Worm (Caenorhabditis elegans) whole organism, L2 larva: ENCODE measurements around the gene clc-11.

Source experiments
- C34F6.9 ChIP-seq: fragments of 150-350 bp; optimal IDR thresholded peaks from 2 replicates; lab custom pipeline; 2014; ENCODE audit warnings: missing biosample characterization, missing genetic modification characterization
- F13H6.1 ChIP-seq: sonication (generic microtip); optimal IDR thresholded peaks from 2 replicates; lab custom pipeline; 2016; ENCODE audit warnings: missing genetic modification characterization, missing compliant biosample characterization
- Y55F3AM.14 ChIP-seq: fragments of 200-800 bp; sonication (Bioruptor generic); optimal IDR thresholded peaks from 2 replicates; lab custom pipeline; 2018; ENCODE audit warnings: mild to moderate bottlenecking, missing genetic modification characterization, missing compliant biosample characterization
- ZK546.5 ChIP-seq: sonication (generic microtip); optimal IDR thresholded peaks from 2 replicates; lab custom pipeline; 2017; ENCODE audit warnings: missing biosample characterization, missing genetic modification characterization
- blmp-1 ChIP-seq: sonication (generic microtip); optimal IDR thresholded peaks from 2 replicates; lab custom pipeline; 2017; ENCODE audit warnings: missing genetic modification characterization, mild to moderate bottlenecking, missing compliant biosample characterization, antibody characterized with exemption, moderate library complexity; ENCODE audit not compliant: insufficient read depth
- ceh-16 ChIP-seq: fragments of 150-350 bp; optimal IDR thresholded peaks from 2 replicates; lab custom pipeline; 2014; ENCODE audit warnings: missing biosample characterization, missing genetic modification characterization
- elt-1 ChIP-seq: fragments of 150-350 bp; optimal IDR thresholded peaks from 2 replicates; lab custom pipeline; 2014; ENCODE audit warnings: missing biosample characterization, missing genetic modification characterization
- fos-1 ChIP-seq: fragments of 150-350 bp; optimal IDR thresholded peaks from 2 replicates; lab custom pipeline; 2014; ENCODE audit warnings: missing biosample characterization, missing genetic modification characterization
- gmeb-1 ChIP-seq: fragments of 150-350 bp; optimal IDR thresholded peaks from 2 replicates; lab custom pipeline; 2014; ENCODE audit warnings: missing biosample characterization, missing genetic modification characterization
- lin-39 ChIP-seq: fragments of 150-350 bp; optimal IDR thresholded peaks from 2 replicates; lab custom pipeline; 2014; ENCODE audit warnings: missing biosample characterization, missing genetic modification reagents, missing genetic modification characterization
- lsy-2 ChIP-seq, 2 experiments: fragments of 150-350 bp in 1 of 2; sonication (generic microtip) in 1 of 2; optimal IDR thresholded peaks; 2 replicates each; lab custom pipeline; 2014 to 2017; ENCODE audit warnings: missing biosample characterization in 2 of 2, missing genetic modification characterization in 2 of 2
- nhr-10 ChIP-seq: sonication (generic microtip); optimal IDR thresholded peaks from 2 replicates; lab custom pipeline; 2017; ENCODE audit warnings: missing biosample characterization, missing genetic modification characterization
- nhr-11 ChIP-seq: fragments of 150-350 bp; optimal IDR thresholded peaks from 2 replicates; lab custom pipeline; 2014; ENCODE audit warnings: missing biosample characterization, missing genetic modification characterization
- nhr-12 ChIP-seq: fragments of 150-350 bp; optimal IDR thresholded peaks from 2 replicates; lab custom pipeline; 2014; ENCODE audit warnings: missing biosample characterization, missing genetic modification characterization
- nhr-129 ChIP-seq: fragments of 150-350 bp; optimal IDR thresholded peaks from 2 replicates; lab custom pipeline; 2014; ENCODE audit warnings: missing biosample characterization, missing genetic modification characterization
- nhr-21 ChIP-seq: fragments of 150-350 bp; optimal IDR thresholded peaks from 2 replicates; lab custom pipeline; 2014; ENCODE audit warnings: missing biosample characterization, missing genetic modification characterization
- nhr-23 ChIP-seq: fragments of 150-350 bp; optimal IDR thresholded peaks from 2 replicates; lab custom pipeline; 2014; ENCODE audit warnings: missing biosample characterization, missing genetic modification reagents, missing genetic modification characterization
- nhr-25 ChIP-seq: fragments of 150-350 bp; sonication (generic microtip); optimal IDR thresholded peaks from 3 replicates; lab custom pipeline; 2014; ENCODE audit warnings: missing biosample characterization, missing genetic modification characterization
- nhr-6 ChIP-seq: fragments of 150-350 bp; optimal IDR thresholded peaks from 2 replicates; lab custom pipeline; 2014; ENCODE audit warnings: missing biosample characterization, missing genetic modification characterization
- nhr-77 ChIP-seq: fragments of 150-350 bp; optimal IDR thresholded peaks from 2 replicates; lab custom pipeline; 2014; ENCODE audit warnings: missing biosample characterization, missing genetic modification characterization
- peb-1 ChIP-seq: fragments of 150-350 bp; optimal IDR thresholded peaks from 2 replicates; lab custom pipeline; 2014; ENCODE audit warnings: missing biosample characterization, missing genetic modification characterization
- skn-1 ChIP-seq: sonication (generic microtip); optimal IDR thresholded peaks from 2 replicates; lab custom pipeline; 2017; ENCODE audit warnings: missing biosample characterization, missing genetic modification characterization
- sma-3 ChIP-seq: sonication (generic microtip); optimal IDR thresholded peaks from 2 replicates; lab custom pipeline; 2016; ENCODE audit warnings: missing genetic modification reagents, missing genetic modification characterization, missing compliant biosample characterization
- sma-9 ChIP-seq, 2 experiments: fragments of 150-350 bp in 1 of 2; sonication (generic microtip) in 1 of 2; optimal IDR thresholded peaks; 2 replicates each; lab custom pipeline; 2014 to 2016; ENCODE audit warnings: missing genetic modification characterization in 2 of 2, mild to moderate bottlenecking in 1 of 2, missing biosample characterization in 1 of 2, missing compliant biosample characterization in 1 of 2, missing genetic modification reagents in 1 of 2, moderate library complexity in 1 of 2
- snpc-4 ChIP-seq: fragments of 150-350 bp; optimal IDR thresholded peaks from 2 replicates; lab custom pipeline; 2014; ENCODE audit warnings: missing biosample characterization, missing genetic modification characterization
- unc-39 ChIP-seq: fragments of 150-350 bp; optimal IDR thresholded peaks from 2 replicates; lab custom pipeline; 2014; ENCODE audit warnings: missing biosample characterization, missing genetic modification characterization
- unc-55 ChIP-seq: fragments of 150-350 bp; sonication (generic microtip); optimal IDR thresholded peaks from 3 replicates; lab custom pipeline; 2014; ENCODE audit warnings: missing biosample characterization, missing genetic modification reagents, missing genetic modification characterization
- zag-1 ChIP-seq: fragments of 150-350 bp; optimal IDR thresholded peaks from 2 replicates; lab custom pipeline; 2014; ENCODE audit warnings: missing biosample characterization, missing genetic modification characterization
- ztf-11 ChIP-seq: sonication (generic microtip); optimal IDR thresholded peaks from 2 replicates; lab custom pipeline; 2017; ENCODE audit warnings: missing biosample characterization, missing genetic modification characterization
- ztf-4 ChIP-seq: fragments of 150-350 bp; optimal IDR thresholded peaks from 2 replicates; lab custom pipeline; 2014; ENCODE audit warnings: missing biosample characterization, missing genetic modification characterization

Gene clc-11

DNA sequence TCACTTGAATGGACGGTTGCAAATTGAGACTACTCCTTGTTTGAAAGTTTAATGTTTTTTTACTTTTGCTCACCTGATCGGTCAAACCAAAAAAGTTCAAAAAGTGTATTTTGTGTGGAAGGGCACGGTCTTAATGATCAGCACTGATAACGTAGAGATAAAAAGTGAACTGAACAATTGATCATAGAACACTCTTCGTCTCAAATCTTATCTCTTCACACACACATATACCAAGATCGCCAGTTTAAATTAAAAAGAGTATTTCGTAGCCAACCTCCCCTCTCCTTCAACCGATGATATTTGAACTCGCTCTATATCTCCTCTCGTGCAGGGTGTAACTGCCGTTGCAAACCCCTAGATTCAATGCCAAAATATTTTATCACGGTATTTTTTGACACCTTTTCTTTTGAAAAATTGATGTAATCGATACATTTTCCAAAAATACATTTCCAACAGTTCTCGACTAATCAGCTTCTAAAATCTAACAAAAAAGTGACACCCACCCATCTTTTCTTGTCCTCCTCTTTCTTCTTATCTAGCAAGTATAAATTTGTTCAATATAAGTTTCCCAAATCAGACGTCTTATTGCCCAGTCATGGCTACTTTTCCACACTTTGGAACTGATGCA, 39.2 kb downstream of the clc-11 start, which contains the start of gene cth-1:
Gene cth-1, plus strand, starts transcription at position 578 of the 628 bp plus-strand sequence.
- TF ChIP-seq fos-1 (tag; lab: Kevin White, UChicago) (peak; percentile 37), sma-9 (GFP tag; optimal IDR thresholded peaks at IDR 0.05; lab: Kevin White, UChicago) (peak; percentile 84), sma-9 (tag; optimal IDR thresholded peaks at IDR 0.05; lab: Kevin White, UChicago) (no peak), Y55F3AM.14 (GFP tag; lab: Kevin White, UChicago) (no peak)

DNA sequence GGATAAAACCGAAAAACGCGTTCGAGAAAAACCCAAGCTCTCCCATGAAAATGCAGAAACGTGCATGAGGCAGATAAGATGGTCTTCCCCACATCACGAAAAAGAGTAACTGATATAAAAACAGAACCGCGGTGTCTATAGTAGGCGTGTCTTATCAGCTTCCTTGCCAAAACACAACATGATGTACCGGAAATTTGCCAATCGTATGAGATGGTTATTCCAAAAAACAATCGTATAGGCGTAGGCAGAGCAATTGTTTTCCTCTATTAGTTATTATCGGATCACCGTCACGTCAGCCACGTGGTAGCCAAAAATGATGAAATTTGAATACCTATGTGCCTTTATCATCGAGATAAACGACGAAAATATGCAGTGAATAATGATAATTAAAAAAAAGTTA, 40.0 kb downstream of the clc-11 start, which contains the start of gene str-7:
Gene str-7, minus strand, starts transcription at position 101 of the 400 bp plus-strand sequence.
- TF ChIP-seq snpc-4 (tag; lab: Kevin White, UChicago) (no peak), fos-1 (tag; lab: Kevin White, UChicago) (no peak), nhr-12 (tag; lab: Kevin White, UChicago) (no peak), skn-1 (tag; lab: Kevin White, UChicago) (no peak), nhr-25 (no peak), blmp-1 (tag; lab: Kevin White, UChicago) (no peak), unc-55 (GFP tag; lab: Kevin White, UChicago) (no peak), nhr-129 (tag; lab: Kevin White, UChicago) (no peak), nhr-11 (tag; lab: Kevin White, UChicago) (no peak), lsy-2 (tag; optimal IDR thresholded peaks at IDR 0.05; lab: Kevin White, UChicago) (no peak), nhr-21 (tag; lab: Kevin White, UChicago) (no peak), elt-1 (tag; lab: Kevin White, UChicago) (no peak), C34F6.9 (tag; lab: Kevin White, UChicago) (no peak)

DNA sequence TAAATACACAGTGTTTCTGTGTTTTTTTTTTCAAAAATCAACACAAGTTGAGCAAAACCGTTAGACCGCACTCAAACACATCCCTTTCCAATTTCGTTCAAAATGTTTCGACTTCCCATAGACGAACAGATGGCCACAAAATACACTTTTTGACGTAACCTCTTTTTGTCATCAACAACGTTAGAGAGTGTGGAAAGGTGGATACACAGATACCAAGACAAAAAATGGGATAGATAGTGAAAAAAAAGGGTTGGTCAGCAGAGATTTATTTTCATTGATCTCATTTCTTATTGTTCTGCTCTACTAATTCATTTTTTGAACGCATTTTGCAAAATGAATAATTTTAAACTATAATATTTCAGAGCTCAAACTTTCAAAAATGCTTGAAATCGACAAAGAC, 44.6 kb downstream of the clc-11 start:
- TF ChIP-seq sma-9 (GFP tag; optimal IDR thresholded peaks at IDR 0.05; lab: Kevin White, UChicago) = peak; percentile 57
- TF ChIP-seq sma-9 (tag; optimal IDR thresholded peaks at IDR 0.05; lab: Kevin White, UChicago) = no peak
- peak; percentile 26 for TF ChIP-seq fos-1 (tag; lab: Kevin White, UChicago)
- peak; percentile 47 for TF ChIP-seq nhr-129 (tag; lab: Kevin White, UChicago)
- TF ChIP-seq F13H6.1 (tag; lab: Kevin White, UChicago) = no peak

DNA sequence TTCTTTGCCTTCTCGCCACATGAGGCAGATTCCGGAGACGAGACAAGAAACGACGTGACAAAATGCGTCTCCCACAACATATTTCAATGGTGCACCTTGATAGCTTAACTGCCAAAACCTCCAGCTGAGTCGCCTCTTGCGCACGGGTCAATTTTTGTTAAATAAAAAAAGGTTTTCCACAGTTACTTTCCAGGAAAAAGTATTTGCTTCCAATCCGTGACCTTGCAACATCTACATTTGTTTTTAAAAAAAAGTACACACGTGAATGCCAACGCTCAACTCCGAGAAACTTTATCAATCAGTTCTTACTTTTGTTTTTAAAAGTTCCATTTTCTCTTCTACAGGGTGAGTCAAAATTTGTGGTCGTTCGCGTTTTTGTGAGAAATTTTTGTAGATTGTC, 45.1 kb downstream of the clc-11 start, which contains the start of gene F22B8.7:
Gene F22B8.7, plus strand, starts transcription at position 301 of the 400 bp plus-strand sequence.
- TF ChIP-seq ztf-4 (no peak), snpc-4 (tag; lab: Kevin White, UChicago) (no peak), nhr-10 (no peak), ztf-11 (tag; lab: Kevin White, UChicago) (no peak), unc-39 (no peak), ZK546.5 (tag; lab: Kevin White, UChicago) (no peak), nhr-129 (tag; lab: Kevin White, UChicago) (no peak), peb-1 (tag; lab: Kevin White, UChicago) (no peak), nhr-23 (tag; lab: Kevin White, UChicago) (no peak), ceh-16 (tag; lab: Kevin White, UChicago) (no peak), zag-1 (tag; lab: Kevin White, UChicago) (no peak), F13H6.1 (tag; lab: Kevin White, UChicago) (no peak), gmeb-1 (no peak), sma-9 (GFP tag; optimal IDR thresholded peaks at IDR 0.05; lab: Kevin White, UChicago) (no peak), sma-9 (tag; optimal IDR thresholded peaks at IDR 0.05; lab: Kevin White, UChicago) (no peak), lin-39 (tag; lab: Kevin White, UChicago) (no peak), sma-3 (GFP tag; lab: Kevin White, UChicago) (no peak)

DNA sequence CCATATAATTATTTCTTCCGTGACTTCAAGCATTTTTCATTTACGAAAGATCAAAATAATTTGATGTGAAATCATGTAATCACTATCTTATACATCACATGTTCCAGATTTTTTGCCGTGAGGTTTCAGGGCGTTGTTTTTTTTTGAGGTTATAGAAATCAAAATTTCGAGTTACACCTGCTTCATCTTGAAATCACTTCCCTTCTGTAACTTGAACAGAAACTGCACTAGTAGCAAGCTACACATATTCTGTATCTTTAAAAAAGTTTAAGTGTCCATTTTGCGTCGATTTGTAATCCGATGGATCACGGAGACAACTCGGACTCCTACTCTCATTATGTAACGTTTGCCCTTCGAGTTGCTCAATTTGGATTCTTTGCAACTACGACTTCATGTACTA, 48.7 kb downstream of the clc-11 start, which contains the start of gene F22B8.3:
Gene F22B8.3, plus strand, starts transcription at position 301 of the 400 bp plus-strand sequence.
- TF ChIP-seq nhr-21 (tag; lab: Kevin White, UChicago) = no peak
- TF ChIP-seq nhr-6 (tag; lab: Kevin White, UChicago) = no peak
- TF ChIP-seq nhr-77 (tag; lab: Kevin White, UChicago) = no peak
